Fruit fly (Drosophila melanogaster) whole organism, embryonic: ENCODE data around the gene CG43915.

Experiments
- B-H2 ChIP-seq: fragments of 200-800 bp; sonication (Bioruptor generic); optimal IDR thresholded peaks from 2 replicates; lab custom pipeline; 2018; ENCODE audit warnings: missing biosample characterization, mild to moderate bottlenecking, missing genetic modification characterization
- CG10147 ChIP-seq: fragments of 200-800 bp; sonication (Bioruptor generic); optimal IDR thresholded peaks from 2 replicates; lab custom pipeline; 2019; ENCODE audit warnings: missing biosample characterization, mild to moderate bottlenecking, missing genetic modification characterization, moderate library complexity
- CG10462 ChIP-seq: fragments of 200-800 bp; sonication (Bioruptor generic); optimal IDR thresholded peaks from 2 replicates; lab custom pipeline; 2016; ENCODE audit warnings: missing biosample characterization, missing genetic modification characterization
- CG10959 ChIP-seq: fragments of 200-800 bp; sonication (Bioruptor generic); IDR thresholded peaks from 2 replicates; pipeline ENCODE4 v1.3.6; 2022; ENCODE audit warnings: missing biosample characterization, missing genetic modification characterization
- CG12071 ChIP-seq: fragments of 200-800 bp; sonication (Bioruptor generic); optimal IDR thresholded peaks from 3 replicates; lab custom pipeline; 2018; ENCODE audit warnings: missing biosample characterization, mild to moderate bottlenecking, missing genetic modification characterization
- CG12744 ChIP-seq: fragments of 200-800 bp; sonication (Bioruptor generic); optimal IDR thresholded peaks from 2 replicates; lab custom pipeline; 2016; ENCODE audit warnings: missing biosample characterization, missing genetic modification characterization
- CG1529 ChIP-seq: fragments of 200-800 bp; sonication (Bioruptor generic); optimal IDR thresholded peaks from 3 replicates; lab custom pipeline; 2018; ENCODE audit warnings: missing biosample characterization, missing genetic modification characterization
- CG17612 ChIP-seq: fragments of 200-800 bp; sonication (Bioruptor generic); IDR thresholded peaks from 2 replicates; pipeline ENCODE4 v1.3.6; 2022; ENCODE audit warnings: missing biosample characterization, missing genetic modification characterization
- CG1792 ChIP-seq: fragments of 200-800 bp; sonication (Bioruptor generic); optimal IDR thresholded peaks from 2 replicates; lab custom pipeline; 2016; ENCODE audit warnings: missing biosample characterization, missing genetic modification characterization
- CG18599 ChIP-seq: fragments of 200-800 bp; sonication (Bioruptor generic); optimal IDR thresholded peaks from 3 replicates; lab custom pipeline; 2017; ENCODE audit warnings: missing biosample characterization, missing genetic modification characterization, mild to moderate bottlenecking, moderate library complexity, missing genetic modification reagents
- CG2120 ChIP-seq: fragments of 200-800 bp; sonication (Bioruptor generic); optimal IDR thresholded peaks from 3 replicates; lab custom pipeline; 2016; ENCODE audit warnings: missing biosample characterization, missing genetic modification characterization
- CG30403 ChIP-seq: fragments of 200-800 bp; sonication (Bioruptor generic); optimal IDR thresholded peaks from 3 replicates; lab custom pipeline; 2016; ENCODE audit warnings: missing biosample characterization, missing genetic modification characterization
- CG32532 ChIP-seq: fragments of 200-800 bp; sonication (Bioruptor generic); IDR thresholded peaks from 2 replicates; pipeline ENCODE4 v1.3.6; 2022; ENCODE audit warnings: missing biosample characterization, missing genetic modification characterization
- CG3847 ChIP-seq: fragments of 200-800 bp; sonication (Bioruptor generic); IDR thresholded peaks from 2 replicates; pipeline ENCODE4 v1.3.6; 2022; ENCODE audit warnings: missing biosample characterization, missing genetic modification characterization
- CG3995 ChIP-seq: fragments of 200-800 bp; sonication (Bioruptor generic); optimal IDR thresholded peaks from 3 replicates; lab custom pipeline; 2016; ENCODE audit warnings: missing biosample characterization, missing genetic modification characterization
- CG8359 ChIP-seq: fragments of 200-800 bp; sonication (Bioruptor generic); optimal IDR thresholded peaks from 2 replicates; lab custom pipeline; 2017; ENCODE audit warnings: missing biosample characterization, mild to moderate bottlenecking, missing genetic modification characterization, borderline replicate concordance
- CG9932 ChIP-seq: fragments of 200-800 bp; sonication (Bioruptor generic); IDR thresholded peaks from 2 replicates; pipeline ENCODE4 v1.3.6; 2022; ENCODE audit warnings: missing biosample characterization, missing genetic modification characterization
- Eip74EF ChIP-seq, 2 experiments: fragments of 200-800 bp in 1 of 2; fragments of >200 bp in 1 of 2; sonication (Bioruptor generic) in 1 of 2; optimal IDR thresholded peaks; 2 replicates each; lab custom pipeline; 2017 to 2019; ENCODE audit warnings: missing biosample characterization in 2 of 2, missing genetic modification characterization in 2 of 2, mild to moderate bottlenecking in 1 of 2, moderate library complexity in 1 of 2
- Ets65A ChIP-seq: fragments of 200-800 bp; sonication (Bioruptor generic); peaks from one replicate; lab custom pipeline; 2016; ENCODE audit warnings: missing biosample characterization, missing genetic modification characterization
- Gsc ChIP-seq: fragments of 200-800 bp; sonication (Bioruptor generic); IDR thresholded peaks from 2 replicates; pipeline ENCODE4 v1.3.6; 2022; ENCODE audit warnings: missing biosample characterization, missing genetic modification characterization
- H2.0 ChIP-seq: fragments of 200-800 bp; sonication (Bioruptor generic); IDR thresholded peaks from 2 replicates; pipeline ENCODE4 v1.3.6; 2022; ENCODE audit warnings: missing biosample characterization, missing genetic modification characterization
- HmgZ ChIP-seq: fragments of 200-800 bp; sonication (Bioruptor generic); optimal IDR thresholded peaks from 2 replicates; lab custom pipeline; 2018; ENCODE audit warnings: missing biosample characterization, mild to moderate bottlenecking, missing genetic modification characterization
- Hsf ChIP-seq: fragments of 200-800 bp; sonication (Bioruptor generic); optimal IDR thresholded peaks from 3 replicates; lab custom pipeline; 2016; ENCODE audit warnings: missing biosample characterization, missing genetic modification characterization
- Max ChIP-seq: fragments of 200-800 bp; sonication (Bioruptor generic); optimal IDR thresholded peaks from 2 replicates; lab custom pipeline; 2016; ENCODE audit warnings: missing biosample characterization, mild to moderate bottlenecking, missing genetic modification characterization
- NFAT ChIP-seq: fragments of 200-800 bp; sonication (Bioruptor generic); IDR thresholded peaks from 2 replicates; pipeline ENCODE4 v1.3.6; 2022; ENCODE audit warnings: missing biosample characterization, missing genetic modification characterization
- Pdp1 ChIP-seq, 2 experiments: fragments of 200-800 bp; sonication (Bioruptor generic); optimal IDR thresholded peaks; 3 replicates each; lab custom pipeline; 2016; ENCODE audit warnings: missing biosample characterization in 2 of 2, missing genetic modification characterization in 2 of 2, mild to moderate bottlenecking in 1 of 2, moderate library complexity in 1 of 2
- Rfx ChIP-seq: fragments of 200-800 bp; sonication (Bioruptor generic); IDR thresholded peaks from 2 replicates; pipeline ENCODE4 v1.3.6; 2022; ENCODE audit warnings: missing biosample characterization, missing genetic modification characterization
- Scr ChIP-seq: fragments of 200-800 bp; sonication (Bioruptor generic); IDR thresholded peaks from 2 replicates; pipeline ENCODE4 v1.3.6; 2022; ENCODE audit warnings: missing biosample characterization, missing genetic modification characterization; ENCODE audit not compliant: partially characterized antibody
- Side ChIP-seq: fragments of 200-800 bp; sonication (Bioruptor generic); optimal IDR thresholded peaks from 2 replicates; lab custom pipeline; 2016; ENCODE audit warnings: missing biosample characterization, missing genetic modification characterization
- Xbp1 ChIP-seq: fragments of 200-800 bp; sonication (Bioruptor generic); optimal IDR thresholded peaks from 3 replicates; lab custom pipeline; 2016; ENCODE audit warnings: missing biosample characterization, mild to moderate bottlenecking, missing genetic modification characterization
- bowl ChIP-seq: fragments of 200-800 bp; sonication (Bioruptor generic); IDR thresholded peaks from 2 replicates; pipeline ENCODE4 v1.3.6; 2022; ENCODE audit warnings: missing biosample characterization, missing genetic modification characterization
- br ChIP-seq: fragments of >200 bp; optimal IDR thresholded peaks from 2 replicates; lab custom pipeline; 2017
- chinmo ChIP-seq: fragments of 200-800 bp; sonication (Bioruptor generic); IDR thresholded peaks from 4 replicates; pipeline ENCODE4 v1.3.6; 2022; ENCODE audit warnings: missing biosample characterization, missing genetic modification characterization; ENCODE audit not compliant: partially characterized antibody
- dysf ChIP-seq: fragments of 200-800 bp; sonication (Bioruptor generic); IDR thresholded peaks from 3 replicates; pipeline ENCODE4 v1.3.6; 2022; ENCODE audit warnings: missing biosample characterization, missing genetic modification characterization
- jigr1 ChIP-seq: fragments of 200-800 bp; sonication (Bioruptor generic); IDR thresholded peaks from 3 replicates; pipeline ENCODE4 v1.3.6; 2022; ENCODE audit warnings: missing biosample characterization, missing genetic modification characterization
- lbe ChIP-seq: fragments of 200-800 bp; sonication (Bioruptor generic); optimal IDR thresholded peaks from 2 replicates; lab custom pipeline; 2016; ENCODE audit warnings: missing biosample characterization, mild to moderate bottlenecking, missing genetic modification characterization
- lilli ChIP-seq: fragments of 200-800 bp; sonication (Bioruptor generic); optimal IDR thresholded peaks from 3 replicates; lab custom pipeline; 2016; ENCODE audit warnings: missing biosample characterization, missing genetic modification characterization
- nau ChIP-seq: fragments of 200-800 bp; sonication (Bioruptor generic); optimal IDR thresholded peaks from 3 replicates; lab custom pipeline; 2017; ENCODE audit warnings: missing biosample characterization, mild to moderate bottlenecking, missing genetic modification characterization, missing genetic modification reagents
- org-1 ChIP-seq: fragments of 200-800 bp; sonication (Bioruptor generic); optimal IDR thresholded peaks from 2 replicates; lab custom pipeline; 2017; ENCODE audit warnings: missing biosample characterization, missing genetic modification characterization
- pan ChIP-seq, 4 experiments: fragments of >200 bp in 3 of 4; fragments of 200-800 bp in 1 of 4; sonication (Bioruptor generic) in 1 of 4; optimal IDR thresholded peaks in 3 of 4; IDR thresholded peaks in 1 of 4; 2 replicates each; pipeline versions ENCODE4 v1.3.6 to Lab custom; 2017 to 2022; ENCODE audit warnings: missing biosample characterization in 2 of 4, missing genetic modification characterization in 2 of 4, mixed read lengths in 1 of 4
- pb ChIP-seq: fragments of 200-800 bp; sonication (Bioruptor generic); optimal IDR thresholded peaks from 3 replicates; lab custom pipeline; 2016; ENCODE audit warnings: missing biosample characterization, missing genetic modification characterization
- ranshi ChIP-seq: fragments of 200-800 bp; sonication (Bioruptor generic); IDR thresholded peaks from 2 replicates; pipeline ENCODE4 v1.3.6; 2022; ENCODE audit warnings: missing biosample characterization, missing genetic modification characterization
- repo ChIP-seq: fragments of 200-800 bp; sonication (Bioruptor generic); optimal IDR thresholded peaks from 2 replicates; lab custom pipeline; 2016; ENCODE audit warnings: missing biosample characterization, missing genetic modification characterization
- scrt ChIP-seq: fragments of 200-800 bp; sonication (Bioruptor generic); optimal IDR thresholded peaks from 2 replicates; lab custom pipeline; 2018; ENCODE audit warnings: missing biosample characterization, mild to moderate bottlenecking, missing genetic modification characterization, moderate library complexity
- sd ChIP-seq: fragments of 200-800 bp; sonication (Bioruptor generic); optimal IDR thresholded peaks from 3 replicates; lab custom pipeline; 2018; ENCODE audit warnings: missing biosample characterization, mild to moderate bottlenecking, missing genetic modification characterization, moderate library complexity
- so ChIP-seq: fragments of 200-800 bp; sonication (Bioruptor generic); IDR thresholded peaks from 3 replicates; pipeline ENCODE4 v1.3.6; 2022; ENCODE audit warnings: missing biosample characterization, missing genetic modification characterization
- stc ChIP-seq: fragments of 200-800 bp; sonication (Bioruptor generic); IDR thresholded peaks from 2 replicates; pipeline ENCODE4 v1.3.6; 2022; ENCODE audit warnings: missing biosample characterization, missing genetic modification characterization
- tio ChIP-seq: fragments of 200-800 bp; sonication (Bioruptor generic); optimal IDR thresholded peaks from 2 replicates; lab custom pipeline; 2017; ENCODE audit warnings: missing biosample characterization, missing genetic modification characterization, inconsistent platforms

CG43915 gene

DNA sequence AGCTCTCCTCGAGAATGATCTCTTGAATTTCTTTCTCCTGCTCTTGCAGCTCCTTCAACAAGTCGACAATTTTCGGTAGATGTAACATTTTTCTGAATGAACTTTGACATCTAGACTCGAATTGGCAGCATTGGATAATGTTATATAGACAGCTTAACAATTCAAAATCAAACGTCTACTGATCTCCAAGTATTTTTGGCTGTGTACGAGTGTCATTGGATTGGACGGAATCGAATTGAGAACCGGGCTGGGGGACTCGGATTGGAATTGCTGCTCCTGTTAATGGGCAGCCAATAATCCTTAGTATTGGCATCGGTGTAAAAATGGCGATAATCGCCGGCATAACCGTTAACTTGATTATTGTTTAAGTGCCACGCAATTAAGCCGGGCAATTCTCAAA lies 23.5 kb upstream of the CG43915 start, which contains the start of gene CG14983 (continued):
- no peak for TF ChIP-seq CG10462 (GFP tag; lab: Kevin White, UChicago)

dm6 chr3L:3951875-3952274 lies 20.8 kb upstream of the CG43915 start:
- TF ChIP-seq sd (tag; lab: Kevin White, UChicago) (peak; percentile 56), B-H2 (GFP tag; lab: Kevin White, UChicago) (peak; percentile 15), Hsf (GFP tag; lab: Kevin White, UChicago) (no peak), Rfx (peak; percentile 48; the same call in 1 of the 2 replicates), H2.0 (no peak), CG12744 (GFP tag; lab: Kevin White, UChicago) (no peak), CG2120 (GFP tag; lab: Kevin White, UChicago) (no peak), Gsc (GFP tag; lab: Robert Waterston, UW) (no peak), bowl (GFP tag; lab: Robert Waterston, UW) (no peak), CG32532 (GFP tag; lab: Robert Waterston, UW) (peak; percentile 32; the same call in 1 of the 2 replicates), CG9932 (GFP tag; lab: Robert Waterston, UW) (peak; percentile 50), ranshi (GFP tag; lab: Robert Waterston, UW) (peak; percentile 18; the same call in 1 of the 2 replicates), CG30403 (GFP tag; lab: Kevin White, UChicago) (no peak), so (GFP tag; lab: Robert Waterston, UW) (no peak), chinmo (GFP tag; lab: Robert Waterston, UW) (0 out of 4 replicates have a peak, but pooled peaks have one; percentile 55), CG3995 (GFP tag; lab: Kevin White, UChicago) (peak; percentile 91)
- TF ChIP-seq, all 482 proteins: peak for 8

DNA sequence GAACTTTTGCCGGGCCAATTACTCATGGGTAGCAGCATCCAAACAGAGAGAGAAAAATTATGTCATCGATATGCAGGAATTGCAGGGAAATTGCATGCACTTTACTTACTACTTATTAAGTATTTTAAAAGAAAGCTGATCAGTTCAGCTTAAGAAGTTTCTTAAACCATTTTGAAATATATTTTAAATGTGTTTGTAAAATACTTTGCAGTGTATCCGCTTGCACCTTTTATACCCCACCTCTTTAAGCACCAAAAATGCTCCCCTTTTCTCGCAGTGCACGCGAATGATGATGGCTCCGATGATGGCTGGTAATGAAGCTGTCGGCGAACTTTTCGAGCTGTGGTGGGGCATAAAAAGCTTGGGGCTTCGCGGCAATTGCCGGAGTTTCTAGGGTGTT lies 20.2 kb upstream of the CG43915 start, which contains the start of gene CG14984:
CG14984 (minus strand) TSS at position 83 of the 400 bp plus-strand sequence.
- no peak for TF ChIP-seq stc (GFP tag; lab: Robert Waterston, UW)
- peak; percentile 76 for TF ChIP-seq CG18599 (GFP tag; lab: Kevin White, UChicago)
- no peak for TF ChIP-seq Eip74EF (GFP tag; optimal IDR thresholded peaks at IDR 0.05; lab: Kevin White, UChicago)
- TF ChIP-seq CG12071 (GFP tag; lab: Kevin White, UChicago), result no peak
- no peak for TF ChIP-seq CG8359 (GFP tag; lab: Kevin White, UChicago)
- peak; percentile 57 for TF ChIP-seq lilli (GFP tag; lab: Kevin White, UChicago)
- TF ChIP-seq br (lab: Kevin White, UChicago), result no peak
- peak; percentile 80 for TF ChIP-seq scrt (GFP tag; lab: Kevin White, UChicago)
- TF ChIP-seq tio (GFP tag; lab: Kevin White, UChicago), result peak; percentile 3
- TF ChIP-seq nau (GFP tag; lab: Kevin White, UChicago), result no peak
- no peak for TF ChIP-seq CG17612 (GFP tag; lab: Robert Waterston, UW)
- TF ChIP-seq CG1529 (GFP tag; lab: Kevin White, UChicago), result no peak
- TF ChIP-seq Scr (GFP tag; lab: Robert Waterston, UW), result no peak
- TF ChIP-seq CG1792, result peak; percentile 23
- no peak for TF ChIP-seq CG10959
- TF ChIP-seq CG32532 (GFP tag; lab: Robert Waterston, UW), result peak; percentile 76
- TF ChIP-seq Ets65A, result peak; percentile 92
- TF ChIP-seq jigr1 (GFP tag; lab: Robert Waterston, UW), result 0 out of 3 replicates have a peak, but pooled peaks have one; percentile 18
- peak; percentile 74; the same call in 2 of the 3 replicates for TF ChIP-seq dysf (GFP tag; lab: Robert Waterston, UW)
- no peak for TF ChIP-seq HmgZ (tag; lab: Kevin White, UChicago)
- no peak for TF ChIP-seq pb (GFP tag; lab: Kevin White, UChicago)
- peak; percentile 4 for TF ChIP-seq org-1 (GFP tag; lab: Kevin White, UChicago)
- TF ChIP-seq NFAT, result peak; percentile 44
- TF ChIP-seq lbe, result peak; percentile 67
- peak; percentile 75 for TF ChIP-seq CG10147
- no peak for TF ChIP-seq pan (optimal IDR thresholded peaks at IDR 0.05; lab: Kevin White, UChicago)
- peak in 1 of 2 experiments; percentile 20 for TF ChIP-seq pan (GFP tag; optimal IDR thresholded peaks at IDR 0.05 in 1 of 2, IDR thresholded peaks at IDR 0.05 in 1 of 2)
- TF ChIP-seq repo, result peak; percentile 1
- peak in 1 of 2 experiments; percentile 16 for TF ChIP-seq Pdp1 (GFP tag; optimal IDR thresholded peaks at IDR 0.05; lab: Kevin White, UChicago)
- peak; percentile 20 for TF ChIP-seq Xbp1 (GFP tag; lab: Kevin White, UChicago)
- TF ChIP-seq CG3847 (GFP tag; lab: Robert Waterston, UW), result peak; percentile 45; the same call in 1 of the 2 replicates
- TF ChIP-seq Max (GFP tag; lab: Kevin White, UChicago), result peak; percentile 39
- peak; percentile 10 for TF ChIP-seq Side (GFP tag; lab: Kevin White, UChicago)
